Worm (Caenorhabditis elegans) whole organism, mixed stage, embryonic: ENCODE data around the gene C37C3.11.

ENCODE experiments used
- elt-3 ChIP-seq: fragments of 150-350 bp; optimal IDR thresholded peaks from 2 replicates; lab custom pipeline; 2014; ENCODE audit warnings: missing biosample characterization, missing genetic modification characterization
- nhr-12 ChIP-seq: fragments of 150-350 bp; optimal IDR thresholded peaks from 2 replicates; lab custom pipeline; 2014; ENCODE audit warnings: missing biosample characterization, missing genetic modification characterization
- nhr-76 ChIP-seq: sonication (generic microtip); optimal IDR thresholded peaks from 2 replicates; lab custom pipeline; 2017; ENCODE audit warnings: missing biosample characterization, missing genetic modification characterization
- pha-4 ChIP-seq: fragments of 150-350 bp; optimal IDR thresholded peaks from 2 replicates; lab custom pipeline; 2018; ENCODE audit warnings: missing biosample characterization, missing genetic modification reagents, missing genetic modification characterization
- snpc-4 ChIP-seq: fragments of 150-350 bp; optimal IDR thresholded peaks from 2 replicates; lab custom pipeline; 2014; ENCODE audit warnings: missing biosample characterization, missing genetic modification characterization
- unc-39 ChIP-seq: fragments of 150-350 bp; optimal IDR thresholded peaks from 2 replicates; lab custom pipeline; 2014; ENCODE audit warnings: missing biosample characterization, missing genetic modification characterization
- unc-62 ChIP-seq: fragments of 150-350 bp; optimal IDR thresholded peaks from 2 replicates; lab custom pipeline; 2014; ENCODE audit warnings: missing biosample characterization, missing genetic modification reagents, missing genetic modification characterization

DNA sequence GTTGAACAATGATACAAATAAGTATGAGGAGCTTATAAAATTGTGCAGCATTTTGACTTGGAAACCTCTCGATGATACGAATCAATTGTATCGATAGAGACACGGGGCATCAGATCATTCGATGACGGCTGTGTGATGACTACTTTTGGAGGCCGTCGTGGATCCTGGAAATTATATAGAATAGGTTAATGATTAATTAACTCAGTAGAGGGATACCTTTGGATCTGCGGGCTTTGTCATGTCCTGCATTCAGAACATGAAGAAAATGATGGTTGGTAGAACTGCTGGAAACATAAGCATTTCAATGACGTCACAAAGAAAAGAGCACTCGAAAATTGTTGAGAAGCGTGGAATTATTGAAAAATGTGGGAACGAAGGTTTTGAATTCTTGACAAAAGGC, 50.0 kb downstream of the C37C3.11 start, which contains the start of gene ZK742.6:
- TF ChIP-seq nhr-76 (tag; lab: Kevin White, UChicago) (no peak), pha-4 (tag; lab: Kevin White, UChicago) (no peak), unc-39 (tag; lab: Kevin White, UChicago) (no peak), elt-3 (tag; lab: Kevin White, UChicago) (no peak), snpc-4 (tag; lab: Kevin White, UChicago) (no peak), nhr-12 (tag; lab: Kevin White, UChicago) (no peak), unc-62 (no peak)
